Fruit fly (Drosophila melanogaster) whole organism, wandering third instar larva: Measurements from ENCODE around the gene CG6661.

ENCODE experiments used
- Abd-B ChIP-seq: fragments of >200 bp; optimal IDR thresholded peaks from 2 replicates; lab custom pipeline; 2017; ENCODE audit warnings: missing biosample characterization, missing genetic modification characterization
- CG32264 ChIP-seq: fragments of 200-800 bp; sonication (Bioruptor generic); optimal IDR thresholded peaks from 2 replicates; lab custom pipeline; 2016; ENCODE audit warnings: missing biosample characterization, missing genetic modification characterization
- CG9705 ChIP-seq: fragments of 200-800 bp; sonication (Bioruptor generic); optimal IDR thresholded peaks from 2 replicates; lab custom pipeline; 2018; ENCODE audit warnings: missing biosample characterization, mild to moderate bottlenecking, missing genetic modification characterization
- CrebA ChIP-seq: fragments of 200-800 bp; sonication (Bioruptor generic); optimal IDR thresholded peaks from 2 replicates; lab custom pipeline; 2016; ENCODE audit warnings: missing biosample characterization, mild to moderate bottlenecking, missing genetic modification characterization, borderline replicate concordance
- Dfd ChIP-seq: fragments of >200 bp; optimal IDR thresholded peaks from 2 replicates; lab custom pipeline; 2017; ENCODE audit warnings: missing biosample characterization, missing genetic modification characterization
- Dif ChIP-seq: fragments of 200-275, 200-300 bp; sonication (Bioruptor generic); optimal IDR thresholded peaks from 2 replicates; lab custom pipeline; 2018; ENCODE audit warnings: missing biosample characterization, missing genetic modification characterization; ENCODE audit not compliant: partially characterized antibody
- GATAd ChIP-seq: sonication (Bioruptor generic); optimal IDR thresholded peaks from 2 replicates; lab custom pipeline; 2016; ENCODE audit warnings: missing biosample characterization, missing genetic modification characterization
- HLH106 ChIP-seq: fragments of 200-800 bp; optimal IDR thresholded peaks from 3 replicates; lab custom pipeline; 2019; ENCODE audit warnings: missing biosample characterization, mild to moderate bottlenecking, missing genetic modification characterization, moderate library complexity
- Hnf4 ChIP-seq: fragments of 200-800 bp; sonication (Bioruptor generic); optimal IDR thresholded peaks from 2 replicates; lab custom pipeline; 2016; ENCODE audit warnings: missing biosample characterization, mild to moderate bottlenecking, missing genetic modification characterization
- Hr78 ChIP-seq: fragments of >200 bp; optimal IDR thresholded peaks from 2 replicates; lab custom pipeline; 2017; ENCODE audit warnings: missing biosample characterization, missing genetic modification characterization
- Hr83 ChIP-seq: fragments of 200-300 bp; sonication (Bioruptor generic); optimal IDR thresholded peaks from 2 replicates; lab custom pipeline; 2016; ENCODE audit warnings: missing biosample characterization, mild to moderate bottlenecking, missing genetic modification characterization, moderate library complexity; ENCODE audit not compliant: poor library complexity, severe bottlenecking
- Jra ChIP-seq: sonication (Bioruptor generic); optimal IDR thresholded peaks from 2 replicates; lab custom pipeline; 2016; ENCODE audit warnings: missing biosample characterization, missing genetic modification characterization
- Mio ChIP-seq: sonication (Bioruptor generic); optimal IDR thresholded peaks from 2 replicates; lab custom pipeline; 2016; ENCODE audit warnings: missing biosample characterization, missing genetic modification characterization
- Myc ChIP-seq: fragments of >200 bp; optimal IDR thresholded peaks from 2 replicates; lab custom pipeline; 2017
- N ChIP-seq: fragments of >200 bp; optimal IDR thresholded peaks from 2 replicates; lab custom pipeline; 2018; ENCODE audit warnings: missing biosample characterization, missing external identifiers, missing genetic modification characterization
- OdsH ChIP-seq: fragments of 200-800 bp; sonication (Bioruptor generic); optimal IDR thresholded peaks from 2 replicates; lab custom pipeline; 2016; ENCODE audit warnings: missing biosample characterization, mild to moderate bottlenecking, missing genetic modification characterization
- Rel ChIP-seq, 2 experiments: fragments of 200-800 bp; sonication (Bioruptor generic) in 1 of 2; optimal IDR thresholded peaks; 2 replicates in 1 of 2; 3 replicates in 1 of 2; lab custom pipeline; 2016 to 2019; ENCODE audit warnings: mild to moderate bottlenecking in 2 of 2, missing biosample characterization in 2 of 2, missing genetic modification characterization in 2 of 2, moderate library complexity in 1 of 2
- Sp1 ChIP-seq: fragments of 200-800 bp; sonication (Bioruptor generic); optimal IDR thresholded peaks from 3 replicates; lab custom pipeline; 2019; ENCODE audit warnings: missing biosample characterization, mild to moderate bottlenecking, missing genetic modification characterization, moderate library complexity
- Vsx2 ChIP-seq: fragments of 200-300, 225-300 bp; sonication (Bioruptor generic); optimal IDR thresholded peaks from 2 replicates; lab custom pipeline; 2018; ENCODE audit warnings: missing biosample characterization, missing genetic modification characterization; ENCODE audit not compliant: partially characterized antibody
- br ChIP-seq: fragments of 200-800 bp; sonication (Bioruptor generic); optimal IDR thresholded peaks from 2 replicates; lab custom pipeline; 2016; ENCODE audit warnings: missing biosample characterization, missing genetic modification characterization
- brk ChIP-seq: fragments of 200-800 bp; sonication (Bioruptor generic); optimal IDR thresholded peaks from 2 replicates; lab custom pipeline; 2016; ENCODE audit warnings: missing biosample characterization, mild to moderate bottlenecking, missing genetic modification characterization
- dl ChIP-seq, 2 experiments: fragments of 175-275, 200-275 bp in 1 of 2; fragments of 200-275 bp in 1 of 2; sonication (Bioruptor generic); optimal IDR thresholded peaks; lab custom pipeline; 2018; ENCODE audit warnings: mild to moderate bottlenecking in 2 of 2, missing biosample characterization in 2 of 2, missing genetic modification characterization in 2 of 2, moderate library complexity in 2 of 2; ENCODE audit not compliant: partially characterized antibody in 2 of 2, insufficient read depth in 1 of 2
- dmrt93B ChIP-seq: fragments of 200-800 bp; sonication (Bioruptor generic); optimal IDR thresholded peaks from 2 replicates; lab custom pipeline; 2018; ENCODE audit warnings: missing biosample characterization, mild to moderate bottlenecking, missing genetic modification characterization
- dsf ChIP-seq: sonication (Bioruptor generic); optimal IDR thresholded peaks from 2 replicates; lab custom pipeline; 2016; ENCODE audit warnings: missing biosample characterization, missing genetic modification characterization, borderline replicate concordance
- ey ChIP-seq: fragments of 200-800 bp; sonication (Bioruptor generic); optimal IDR thresholded peaks from 2 replicates; lab custom pipeline; 2016; ENCODE audit warnings: missing biosample characterization, missing genetic modification characterization
- foxo ChIP-seq, 2 experiments: fragments of 200-800 bp; sonication (Bioruptor generic); optimal IDR thresholded peaks; 2 replicates in 1 of 2; 3 replicates in 1 of 2; lab custom pipeline; 2016 to 2017; ENCODE audit warnings: missing biosample characterization in 2 of 2, missing genetic modification characterization in 2 of 2
- h ChIP-seq: fragments of 200-800 bp; sonication (Bioruptor generic); optimal IDR thresholded peaks from 3 replicates; lab custom pipeline; 2016; ENCODE audit warnings: missing biosample characterization, mild to moderate bottlenecking, missing genetic modification characterization
- jim ChIP-seq: fragments of 175-275, 200-325 bp; sonication (Bioruptor generic); optimal IDR thresholded peaks from 2 replicates; lab custom pipeline; 2016; ENCODE audit warnings: missing biosample characterization, mild to moderate bottlenecking, missing genetic modification characterization
- lola ChIP-seq: fragments of >200 bp; optimal IDR thresholded peaks from 2 replicates; lab custom pipeline; 2017; ENCODE audit warnings: missing biosample characterization, missing genetic modification characterization
- pan ChIP-seq: fragments of >200 bp; optimal IDR thresholded peaks from 2 replicates; lab custom pipeline; 2017
- psq ChIP-seq: fragments of 200-800 bp; sonication (Bioruptor generic); optimal IDR thresholded peaks from 3 replicates; lab custom pipeline; 2017; ENCODE audit warnings: missing biosample characterization, mild to moderate bottlenecking, missing genetic modification characterization, moderate library complexity
- sage ChIP-seq: fragments of 200-800 bp; sonication (Bioruptor generic); optimal IDR thresholded peaks from 2 replicates; lab custom pipeline; 2016; ENCODE audit warnings: missing biosample characterization, mild to moderate bottlenecking, missing genetic modification characterization
- sv ChIP-seq: fragments of 200-800 bp; sonication (Bioruptor generic); optimal IDR thresholded peaks from 3 replicates; lab custom pipeline; 2016; ENCODE audit warnings: missing biosample characterization, missing genetic modification characterization
- tai ChIP-seq: sonication (Bioruptor generic); optimal IDR thresholded peaks from 2 replicates; lab custom pipeline; 2016; ENCODE audit warnings: missing biosample characterization, missing genetic modification characterization
- usp ChIP-seq: fragments of >200 bp; optimal IDR thresholded peaks from 2 replicates; lab custom pipeline; 2017; ENCODE audit warnings: missing biosample characterization, missing genetic modification characterization
- woc ChIP-seq: sonication (Bioruptor generic); optimal IDR thresholded peaks from 2 replicates; lab custom pipeline; 2016; ENCODE audit warnings: missing biosample characterization, mild to moderate bottlenecking, missing genetic modification characterization

The CG6661 gene

DNA sequence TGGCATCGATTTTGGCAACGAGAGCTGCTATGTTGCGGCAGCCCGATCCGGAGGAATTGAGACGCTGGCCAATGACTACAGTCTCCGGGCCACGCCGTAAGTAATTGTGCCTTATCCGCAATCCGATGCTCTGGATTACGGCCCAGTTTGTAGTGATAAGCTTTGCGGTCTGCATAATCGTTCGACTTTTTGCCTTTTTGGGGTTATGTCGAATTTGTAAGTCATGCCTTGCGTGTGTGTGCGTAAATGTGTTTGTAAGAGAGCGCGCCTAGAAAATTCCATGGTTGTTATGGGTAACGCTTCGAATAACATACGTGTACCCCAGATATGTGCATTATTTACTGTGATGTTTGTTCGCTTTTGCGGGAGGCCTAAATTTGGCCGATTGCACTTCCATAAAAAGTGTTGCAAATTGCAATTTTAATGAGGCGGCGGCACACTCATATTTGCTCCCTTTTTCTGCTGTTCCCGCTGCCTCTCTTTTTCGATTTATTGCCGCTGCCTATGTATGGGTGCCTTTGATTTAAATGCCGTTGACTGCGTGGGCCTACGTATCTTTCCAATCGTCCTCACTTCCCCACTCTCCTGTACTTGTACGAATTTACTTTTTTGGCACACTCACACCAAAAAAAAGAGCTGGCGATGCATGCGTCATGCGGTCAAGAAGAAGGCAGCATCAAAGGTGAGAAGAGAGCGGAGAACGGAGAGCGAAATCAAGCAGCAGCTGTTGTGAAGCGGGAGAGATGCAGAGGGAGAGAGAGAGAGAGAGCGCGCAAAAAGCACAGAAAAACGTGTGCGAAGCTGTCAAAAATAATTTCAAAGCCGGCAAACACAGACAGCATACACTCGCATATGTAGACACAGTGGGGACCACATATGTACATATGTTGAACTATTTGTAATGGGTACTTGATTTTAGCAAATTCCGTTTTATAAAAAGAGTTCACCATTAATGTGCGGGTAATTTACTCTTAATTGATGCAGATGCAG lies 3.4 kb downstream of the CG6661 start:
- peak; percentile 62 for TF ChIP-seq sage (GFP tag; lab: Kevin White, UChicago)
- peak; percentile 56 for TF ChIP-seq Vsx2 (GFP tag; lab: Kevin White, UChicago)
- TF ChIP-seq OdsH (GFP tag; lab: Kevin White, UChicago): peak; percentile 1
- no peak for TF ChIP-seq Rel (GFP tag; optimal IDR thresholded peaks at IDR 0.05; lab: Kevin White, UChicago)
- TF ChIP-seq Rel (tag; optimal IDR thresholded peaks at IDR 0.05; lab: Kevin White, UChicago): peak; percentile 78
- TF ChIP-seq psq (GFP tag; lab: Kevin White, UChicago): peak; percentile 39
- TF ChIP-seq Dif: peak; percentile 75
- TF ChIP-seq dmrt93B (GFP tag; lab: Kevin White, UChicago): no peak
- no peak for TF ChIP-seq tai (GFP tag; lab: Kevin White, UChicago)
- TF ChIP-seq CG32264: peak; percentile 29
- peak in 1 of 2 experiments; percentile 68 for TF ChIP-seq dl (GFP tag; optimal IDR thresholded peaks at IDR 0.05; lab: Kevin White, UChicago; ENCODE audit: insufficient read depth in 1 of 2, partially characterized antibody in 2 of 2)
- TF ChIP-seq pan (lab: Kevin White, UChicago): no peak
- peak; percentile 21 for TF ChIP-seq h (GFP tag; lab: Kevin White, UChicago)
- peak in 1 of 2 experiments; percentile 18 for TF ChIP-seq foxo (GFP tag; optimal IDR thresholded peaks at IDR 0.05; lab: Kevin White, UChicago)
- TF ChIP-seq, all 38 proteins: peak for 10

DNA sequence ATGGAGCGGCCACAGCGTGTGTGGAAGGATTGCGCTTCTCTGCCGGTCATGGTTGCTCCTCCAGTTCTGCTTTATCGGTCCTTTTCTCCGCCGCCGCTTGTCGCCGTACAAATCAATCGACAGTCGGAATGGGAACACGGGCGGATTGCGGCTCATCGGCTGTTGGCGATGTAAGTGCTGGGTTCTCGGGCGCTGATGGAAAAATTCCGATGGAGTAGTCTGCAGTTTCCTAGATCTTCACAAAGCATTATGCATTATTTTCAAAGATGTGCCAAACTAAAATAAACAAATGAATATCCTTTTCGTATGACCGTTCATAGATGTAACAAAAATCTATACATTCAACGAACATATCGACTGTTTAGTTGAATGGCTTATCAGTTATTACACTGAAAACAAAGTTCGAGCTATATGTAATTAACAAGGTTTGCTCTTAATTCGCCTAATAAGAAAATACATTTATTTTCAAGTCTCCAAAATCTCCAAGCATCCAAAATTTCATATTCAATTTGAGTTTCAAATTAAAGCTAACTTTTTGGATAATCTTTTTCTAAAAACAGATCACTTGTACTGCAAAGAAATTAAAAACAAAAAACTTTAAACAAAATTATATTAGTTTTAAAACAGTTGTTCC lies 15.2 kb downstream of the CG6661 start, which contains the start of gene Neurl4:
Neurl4 (minus strand) TSS at position 273 of the 634 bp plus-strand sequence.
- TF ChIP-seq Vsx2 (GFP tag; lab: Kevin White, UChicago): no peak
- TF ChIP-seq Dif: no peak
- TF ChIP-seq dmrt93B (GFP tag; lab: Kevin White, UChicago): no peak
- no peak for TF ChIP-seq Rel (GFP tag; optimal IDR thresholded peaks at IDR 0.05; lab: Kevin White, UChicago)
- peak; percentile 42 for TF ChIP-seq Rel (tag; optimal IDR thresholded peaks at IDR 0.05; lab: Kevin White, UChicago)
- no peak for TF ChIP-seq brk (GFP tag; lab: Kevin White, UChicago)
- TF ChIP-seq jim: no peak
- no peak for TF ChIP-seq br
- no peak for TF ChIP-seq usp (GFP tag; lab: Kevin White, UChicago)
- TF ChIP-seq Dfd (GFP tag; lab: Kevin White, UChicago): no peak
- TF ChIP-seq pan (lab: Kevin White, UChicago): no peak
- TF ChIP-seq Hr78 (GFP tag; lab: Kevin White, UChicago): no peak
- no peak for TF ChIP-seq CrebA (GFP tag; lab: Kevin White, UChicago)
- TF ChIP-seq Hnf4 (GFP tag; lab: Kevin White, UChicago): no peak
- TF ChIP-seq h (GFP tag; lab: Kevin White, UChicago): no peak
- peak; percentile 77 for TF ChIP-seq HLH106 (tag; lab: Kevin White, UChicago)
- TF ChIP-seq lola (GFP tag; lab: Kevin White, UChicago): no peak
- peak; percentile 51 for TF ChIP-seq psq (GFP tag; lab: Kevin White, UChicago)
- no peak for TF ChIP-seq woc (GFP tag; lab: Kevin White, UChicago)
- TF ChIP-seq OdsH (GFP tag; lab: Kevin White, UChicago): peak; percentile 66
- TF ChIP-seq ey (GFP tag; lab: Kevin White, UChicago): peak; percentile 66
- no peak for TF ChIP-seq tai (GFP tag; lab: Kevin White, UChicago)
- TF ChIP-seq CG9705 (GFP tag; lab: Kevin White, UChicago): peak; percentile 3
- peak; percentile 35 for TF ChIP-seq GATAd (GFP tag; lab: Kevin White, UChicago)

DNA sequence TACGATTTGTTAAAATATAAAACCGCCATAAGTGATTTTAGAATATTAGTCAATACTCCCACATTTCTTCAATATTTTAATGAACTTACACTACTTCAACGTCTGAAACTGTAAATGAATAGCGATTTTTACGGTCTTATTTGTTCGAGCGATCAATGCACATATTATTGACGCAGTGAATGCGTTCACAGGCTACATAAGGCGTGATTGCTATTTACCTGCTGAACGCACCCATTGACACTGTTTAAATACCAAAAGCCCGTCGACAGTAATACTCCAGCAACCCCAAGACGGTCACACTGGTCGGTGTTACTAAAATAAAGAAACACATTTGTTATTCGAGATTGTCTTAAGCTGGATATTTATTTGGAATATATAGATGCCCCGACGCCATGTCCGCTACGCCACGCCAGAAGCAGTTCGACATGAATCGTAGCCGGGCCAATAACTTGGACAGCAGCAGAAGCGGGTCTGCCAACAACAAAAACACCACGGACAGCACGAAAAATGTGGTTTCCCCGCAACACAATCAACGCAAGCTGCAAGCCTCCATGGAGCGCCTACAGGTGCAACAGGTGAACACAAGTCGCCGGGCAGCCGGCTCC lies 16.5 kb downstream of the CG6661 start, which contains the start of gene CG6833:
CG6833 (plus strand) TSS at position 263 of the 605 bp plus-strand sequence.
- TF ChIP-seq CrebA (GFP tag; lab: Kevin White, UChicago) (no peak), psq (GFP tag; lab: Kevin White, UChicago) (peak; percentile 34), N (GFP tag; lab: Kevin White, UChicago) (no peak), dsf (no peak), CG9705 (GFP tag; lab: Kevin White, UChicago) (peak; percentile 33), lola (GFP tag; lab: Kevin White, UChicago) (no peak), Myc (lab: Kevin White, UChicago) (no peak), woc (GFP tag; lab: Kevin White, UChicago) (peak; percentile 75), Hr83 (GFP tag; lab: Kevin White, UChicago) (peak; percentile 79), dl (GFP tag; optimal IDR thresholded peaks at IDR 0.05; lab: Kevin White, UChicago; ENCODE audit: insufficient read depth in 1 of 2, partially characterized antibody in 2 of 2) (no peak), Abd-B (no peak), Dif (no peak), usp (GFP tag; lab: Kevin White, UChicago) (no peak), Mio (no peak), foxo (GFP tag; optimal IDR thresholded peaks at IDR 0.05; lab: Kevin White, UChicago) (peak in 1 of 2 experiments; percentile 71), Jra (GFP tag; lab: Kevin White, UChicago) (no peak), sage (GFP tag; lab: Kevin White, UChicago) (no peak), Dfd (GFP tag; lab: Kevin White, UChicago) (no peak), pan (lab: Kevin White, UChicago) (no peak), sv (GFP tag; lab: Kevin White, UChicago) (peak; percentile 63), h (GFP tag; lab: Kevin White, UChicago) (peak; percentile 65), ey (GFP tag; lab: Kevin White, UChicago) (peak; percentile 52), dmrt93B (GFP tag; lab: Kevin White, UChicago) (no peak), Sp1 (peak; percentile 29), br (peak; percentile 50), GATAd (GFP tag; lab: Kevin White, UChicago) (peak; percentile 28)
